Worm (Caenorhabditis elegans) whole organism, L4/young adult: ENCODE data around the gene emb-30.

Experiments
- W03F9.2 ChIP-seq: fragments of 150-350 bp; optimal IDR thresholded peaks from 2 replicates; lab custom pipeline; 2014; ENCODE audit warnings: missing biosample characterization, missing genetic modification characterization
- dao-5 ChIP-seq: sonication (generic microtip); optimal IDR thresholded peaks from 2 replicates; lab custom pipeline; 2016; ENCODE audit warnings: missing genotype, missing genetic modification characterization, moderate library complexity, missing compliant biosample characterization
- him-1 ChIP-seq: sonication (generic microtip); optimal IDR thresholded peaks from 2 replicates; lab custom pipeline; 2016; ENCODE audit warnings: missing genotype, missing genetic modification reagents, missing genetic modification characterization, missing compliant biosample characterization

- TF ChIP-seq him-1 (tag; lab: Kevin White, UChicago) (no peak), dao-5 (no peak), W03F9.2 (tag; lab: Kevin White, UChicago) (no peak)
These were observed 48.5 kb upstream of the emb-30 start for ce11 chrIII:9489798-9490197.
